Fruit fly (Drosophila melanogaster) whole organism, embryonic: Measurements from ENCODE around the gene mbm.

Experiments
- Atf-2 ChIP-seq: fragments of 200-800 bp; sonication (Bioruptor generic); optimal IDR thresholded peaks from 2 replicates; lab custom pipeline; 2016; ENCODE audit warnings: missing biosample characterization, missing genetic modification characterization
- CG12071 ChIP-seq: fragments of 200-800 bp; sonication (Bioruptor generic); optimal IDR thresholded peaks from 3 replicates; lab custom pipeline; 2018; ENCODE audit warnings: missing biosample characterization, mild to moderate bottlenecking, missing genetic modification characterization
- CG12236 ChIP-seq: fragments of 200-800 bp; sonication (Bioruptor generic); optimal IDR thresholded peaks from 2 replicates; lab custom pipeline; 2016; ENCODE audit warnings: missing biosample characterization, missing genetic modification characterization
- CG13287 ChIP-seq: fragments of 200-800 bp; sonication (Bioruptor generic); IDR thresholded peaks from 2 replicates; pipeline ENCODE4 v1.3.6; 2022; ENCODE audit warnings: missing biosample characterization, missing genetic modification characterization; ENCODE audit not compliant: partially characterized antibody
- CG14667 ChIP-seq: fragments of 200-800 bp; sonication (Bioruptor generic); IDR thresholded peaks from 2 replicates; pipeline ENCODE4 v1.3.6; 2022; ENCODE audit warnings: missing biosample characterization, missing genetic modification characterization
- CG17802 ChIP-seq: fragments of 200-800 bp; sonication (Bioruptor generic); optimal IDR thresholded peaks from 2 replicates; lab custom pipeline; 2018; ENCODE audit warnings: missing biosample characterization, mild to moderate bottlenecking, missing genetic modification characterization, moderate library complexity
- CG18764 ChIP-seq: fragments of 200-800 bp; sonication (Bioruptor generic); optimal IDR thresholded peaks from 3 replicates; lab custom pipeline; 2016; ENCODE audit warnings: missing biosample characterization, missing genetic modification characterization
- CG2678 ChIP-seq: fragments of 200-800 bp; sonication (Bioruptor generic); optimal IDR thresholded peaks from 3 replicates; lab custom pipeline; 2019; ENCODE audit warnings: missing biosample characterization, mild to moderate bottlenecking, missing genetic modification characterization, moderate library complexity
- CG31365 ChIP-seq: fragments of 200-800 bp; sonication (Bioruptor generic); optimal IDR thresholded peaks from 2 replicates; lab custom pipeline; 2018; ENCODE audit warnings: missing biosample characterization, mild to moderate bottlenecking, missing genetic modification characterization
- CG32767 ChIP-seq: fragments of 200-800 bp; sonication (Bioruptor generic); IDR thresholded peaks from 2 replicates; pipeline ENCODE4 v1.3.6; 2022; ENCODE audit warnings: missing biosample characterization, missing genetic modification characterization
- CG4404 ChIP-seq: fragments of 200-800 bp; sonication (Bioruptor generic); IDR thresholded peaks from 2 replicates; pipeline ENCODE4 v1.3.6; 2022; ENCODE audit warnings: missing biosample characterization, missing genetic modification characterization
- CG4854 ChIP-seq: fragments of 200-800 bp; sonication (Bioruptor generic); optimal IDR thresholded peaks from 2 replicates; lab custom pipeline; 2016; ENCODE audit warnings: missing biosample characterization, missing genetic modification characterization, inconsistent platforms
- CG6175 ChIP-seq: fragments of 200-800 bp; sonication (Bioruptor generic); IDR thresholded peaks from 3 replicates; pipeline ENCODE4 v1.3.6; 2022; ENCODE audit warnings: missing biosample characterization, missing genetic modification characterization
- CG6689 ChIP-seq: fragments of 200-800 bp; sonication (Bioruptor generic); IDR thresholded peaks from 2 replicates; pipeline ENCODE4 v1.3.6; 2022; ENCODE audit warnings: missing biosample characterization, missing genetic modification characterization
- CG9727 ChIP-seq: fragments of 200-800 bp; sonication (Bioruptor generic); optimal IDR thresholded peaks from 3 replicates; lab custom pipeline; 2017; ENCODE audit warnings: missing biosample characterization, mild to moderate bottlenecking, missing genetic modification characterization
- CG9817 ChIP-seq: fragments of 200-800 bp; sonication (Bioruptor generic); optimal IDR thresholded peaks from 2 replicates; lab custom pipeline; 2018; ENCODE audit warnings: missing biosample characterization, mild to moderate bottlenecking, missing genetic modification characterization, moderate library complexity
- Dp ChIP-seq: fragments of 200-800 bp; sonication (Bioruptor generic); optimal IDR thresholded peaks from 2 replicates; lab custom pipeline; 2018; ENCODE audit warnings: missing biosample characterization, mild to moderate bottlenecking, missing genetic modification characterization, moderate library complexity
- Fer1 ChIP-seq: fragments of 200-800 bp; sonication (Bioruptor generic); optimal IDR thresholded peaks from 2 replicates; lab custom pipeline; 2017; ENCODE audit warnings: missing biosample characterization, mild to moderate bottlenecking, missing genetic modification characterization
- Jarid2 ChIP-seq: fragments of 200-800 bp; sonication (Bioruptor generic); optimal IDR thresholded peaks from 3 replicates; lab custom pipeline; 2017; ENCODE audit warnings: mild to moderate bottlenecking, missing biosample characterization, missing genetic modification reagents, missing genetic modification characterization
- Nf-YB ChIP-seq: fragments of 200-800 bp; sonication (Bioruptor generic); optimal IDR thresholded peaks from 3 replicates; lab custom pipeline; 2019; ENCODE audit warnings: missing biosample characterization, mild to moderate bottlenecking, missing genetic modification characterization, moderate library complexity
- Optix ChIP-seq: fragments of 200-800 bp; sonication (Bioruptor generic); IDR thresholded peaks from 3 replicates; pipeline ENCODE4 v1.3.6; 2022; ENCODE audit warnings: missing biosample characterization, missing genetic modification characterization
- Poxn ChIP-seq: fragments of 200-800 bp; sonication (Bioruptor generic); IDR thresholded peaks from 2 replicates; pipeline ENCODE4 v1.3.6; 2022; ENCODE audit warnings: missing biosample characterization, missing genetic modification characterization
- Rfx ChIP-seq: fragments of 200-800 bp; sonication (Bioruptor generic); IDR thresholded peaks from 2 replicates; pipeline ENCODE4 v1.3.6; 2022; ENCODE audit warnings: missing biosample characterization, missing genetic modification characterization
- Six4 ChIP-seq: fragments of 200-800 bp; sonication (Bioruptor generic); optimal IDR thresholded peaks from 2 replicates; lab custom pipeline; 2016; ENCODE audit warnings: missing biosample characterization, missing genetic modification characterization
- YL-1 ChIP-seq: fragments of 200-800 bp; sonication (Bioruptor generic); optimal IDR thresholded peaks from 3 replicates; lab custom pipeline; 2017; ENCODE audit warnings: missing biosample characterization, mild to moderate bottlenecking, missing genetic modification characterization
- ase ChIP-seq: fragments of 200-800 bp; sonication (Bioruptor generic); IDR thresholded peaks from 3 replicates; pipeline ENCODE4 v1.3.6; 2022; ENCODE audit warnings: missing biosample characterization, missing genetic modification characterization
- ato ChIP-seq: fragments of 200-800 bp; sonication (Bioruptor generic); IDR thresholded peaks from 2 replicates; pipeline ENCODE4 v1.3.6; 2022; ENCODE audit warnings: missing biosample characterization, missing genetic modification characterization; ENCODE audit not compliant: partially characterized antibody
- cg ChIP-seq: fragments of 200-800 bp; sonication (Bioruptor generic); optimal IDR thresholded peaks from 3 replicates; lab custom pipeline; 2019; ENCODE audit warnings: missing biosample characterization, mild to moderate bottlenecking, missing genetic modification characterization, moderate library complexity
- crc ChIP-seq: fragments of 200-800 bp; sonication (Bioruptor generic); optimal IDR thresholded peaks from 2 replicates; lab custom pipeline; 2016; ENCODE audit warnings: missing biosample characterization, missing genetic modification characterization
- ewg ChIP-seq: fragments of 200-800 bp; sonication (Bioruptor generic); optimal IDR thresholded peaks from 3 replicates; lab custom pipeline; 2017; ENCODE audit warnings: mild to moderate bottlenecking, missing biosample characterization, missing genetic modification reagents, missing genetic modification characterization
- gce ChIP-seq: fragments of 200-800 bp; sonication (Bioruptor generic); IDR thresholded peaks from 3 replicates; pipeline ENCODE4 v1.3.6; 2022; ENCODE audit warnings: missing biosample characterization, missing genetic modification characterization
- grau ChIP-seq: fragments of 200-800 bp; optimal IDR thresholded peaks from 3 replicates; lab custom pipeline; 2019; ENCODE audit warnings: missing biosample characterization, mild to moderate bottlenecking, missing genetic modification characterization, moderate library complexity
- h ChIP-seq: fragments of >200 bp; optimal IDR thresholded peaks from 2 replicates; lab custom pipeline; 2017
- hbn ChIP-seq: fragments of 200-800 bp; sonication (Bioruptor generic); IDR thresholded peaks from 2 replicates; pipeline ENCODE4 v1.3.6; 2022; ENCODE audit warnings: missing biosample characterization, missing genetic modification characterization; ENCODE audit not compliant: partially characterized antibody
- ind ChIP-seq: fragments of 200-800 bp; sonication (Bioruptor generic); optimal IDR thresholded peaks from 3 replicates; lab custom pipeline; 2016; ENCODE audit warnings: missing biosample characterization, missing genetic modification characterization
- kah ChIP-seq: fragments of 200-800 bp; sonication (Bioruptor generic); optimal IDR thresholded peaks from 2 replicates; lab custom pipeline; 2018; ENCODE audit warnings: missing biosample characterization, mild to moderate bottlenecking, missing genetic modification characterization
- p53 ChIP-seq: fragments of 200-800 bp; sonication (Bioruptor generic); optimal IDR thresholded peaks from 2 replicates; lab custom pipeline; 2016; ENCODE audit warnings: missing biosample characterization, missing genetic modification characterization
- sc ChIP-seq, 3 experiments: fragments of >200 bp in 2 of 3; fragments of 200-800 bp in 1 of 3; sonication (Bioruptor generic) in 1 of 3; optimal IDR thresholded peaks; 2 replicates in 2 of 3; 3 replicates in 1 of 3; lab custom pipeline; 2017; ENCODE audit warnings: mild to moderate bottlenecking in 1 of 3, missing biosample characterization in 1 of 3, missing genetic modification characterization in 1 of 3, missing genetic modification reagents in 1 of 3
- sens ChIP-seq: fragments of 200-800 bp; sonication (Bioruptor generic); peaks from one replicate; lab custom pipeline; 2016; ENCODE audit warnings: missing biosample characterization, missing genetic modification characterization
- sisA ChIP-seq: fragments of 200-800 bp; sonication (Bioruptor generic); IDR thresholded peaks from 2 replicates; pipeline ENCODE4 v1.3.6; 2022; ENCODE audit warnings: missing biosample characterization, missing genetic modification characterization
- slp2 ChIP-seq: fragments of 200-800 bp; sonication (Bioruptor generic); optimal IDR thresholded peaks from 2 replicates; lab custom pipeline; 2016; ENCODE audit warnings: missing biosample characterization, missing genetic modification characterization
- stc ChIP-seq: fragments of 200-800 bp; sonication (Bioruptor generic); IDR thresholded peaks from 2 replicates; pipeline ENCODE4 v1.3.6; 2022; ENCODE audit warnings: missing biosample characterization, missing genetic modification characterization
- vfl ChIP-seq: fragments of 200-800 bp; sonication (Bioruptor generic); optimal IDR thresholded peaks from 2 replicates; lab custom pipeline; 2016; ENCODE audit warnings: missing biosample characterization, missing genetic modification characterization
- zfh2 ChIP-seq: fragments of 200-800 bp; sonication (Bioruptor generic); optimal IDR thresholded peaks from 2 replicates; lab custom pipeline; 2016; ENCODE audit warnings: missing biosample characterization, missing genetic modification characterization

The mbm gene

DNA sequence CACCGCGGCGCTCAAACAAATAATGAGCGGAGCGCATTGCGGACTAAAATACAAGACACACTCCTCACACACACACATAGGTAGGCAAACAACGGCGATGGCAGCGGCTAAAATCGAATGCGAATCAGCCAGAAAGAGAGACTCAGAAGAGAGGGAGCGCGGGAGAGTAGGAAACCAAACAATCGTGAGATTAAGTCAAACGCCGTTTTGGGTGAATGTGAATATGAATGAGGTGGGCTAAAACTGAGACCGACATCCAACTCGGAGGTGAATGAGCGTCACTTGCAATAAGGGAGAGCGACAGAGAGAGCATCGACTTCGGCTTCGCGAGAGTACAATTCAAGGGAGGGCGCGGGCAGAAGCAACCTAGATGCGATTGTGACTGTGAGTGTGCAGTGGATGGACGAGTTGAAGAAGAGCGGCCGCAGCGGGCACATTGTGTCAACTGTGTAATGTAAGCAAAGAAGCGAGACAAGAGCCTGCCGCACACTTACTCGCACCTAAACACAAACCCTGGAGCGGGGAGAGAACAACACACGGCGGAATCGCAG, 51.5 kb downstream of the mbm start (continued):
- TF ChIP-seq CG4404 (no peak), Nf-YB (no peak), CG14667 (GFP tag; lab: Robert Waterston, UW) (no peak), stc (GFP tag; lab: Robert Waterston, UW) (no peak), CG4854 (GFP tag; lab: Kevin White, UChicago) (no peak), Six4 (GFP tag; lab: Kevin White, UChicago) (no peak), zfh2 (GFP tag; lab: Kevin White, UChicago) (no peak), CG6689 (GFP tag; lab: Robert Waterston, UW) (peak; percentile 5; the same call in 1 of the 2 replicates), CG12236 (GFP tag; lab: Kevin White, UChicago) (no peak), Rfx (GFP tag; lab: Robert Waterston, UW) (no peak), slp2 (GFP tag; lab: Kevin White, UChicago) (peak; percentile 4), CG18764 (no peak), Fer1 (GFP tag; lab: Kevin White, UChicago) (peak; percentile 48), CG2678 (tag; lab: Kevin White, UChicago) (no peak), CG12071 (no peak), Dp (GFP tag; lab: Kevin White, UChicago) (no peak), Optix (no peak), h (lab: Kevin White, UChicago) (no peak), crc (GFP tag; lab: Kevin White, UChicago) (no peak), ato (GFP tag; lab: Robert Waterston, UW) (no peak), Jarid2 (peak; percentile 43), ase (no peak), kah (GFP tag; lab: Kevin White, UChicago) (peak; percentile 16), Poxn (GFP tag; lab: Robert Waterston, UW) (no peak), cg (GFP tag; lab: Kevin White, UChicago) (peak; percentile 85), CG17802 (tag; lab: Kevin White, UChicago) (no peak), CG13287 (GFP tag; lab: Robert Waterston, UW) (no peak; the same call in 1 of the 2 replicates), CG32767 (GFP tag; lab: Robert Waterston, UW) (no peak; the same call in 1 of the 2 replicates), sens (GFP tag; lab: Kevin White, UChicago) (peak; percentile 72), vfl (GFP tag; lab: Kevin White, UChicago) (no peak), CG6175 (GFP tag; lab: Robert Waterston, UW) (no peak), p53 (GFP tag; lab: Kevin White, UChicago) (no peak), hbn (GFP tag; lab: Robert Waterston, UW) (peak; percentile 57; the same call in 1 of the 2 replicates), YL-1 (no peak), Atf-2 (GFP tag; lab: Kevin White, UChicago) (no peak), gce (GFP tag; lab: Robert Waterston, UW) (no peak), CG9817 (tag; lab: Kevin White, UChicago) (no peak), ind (no peak), sc (optimal IDR thresholded peaks at IDR 0.05; lab: Kevin White, UChicago) (no peak), sc (GFP tag; optimal IDR thresholded peaks at IDR 0.05; lab: Kevin White, UChicago) (no peak), grau (no peak), sisA (GFP tag; lab: Robert Waterston, UW) (no peak), CG9727 (no peak), CG31365 (tag; lab: Kevin White, UChicago) (no peak), ewg (GFP tag; lab: Kevin White, UChicago) (no peak)
